Worm (Caenorhabditis elegans) whole organism, mixed stage, embryonic: ENCODE measurements around the gene B0361.4.

ENCODE experiments used
- bed-3 ChIP-seq: fragments of 200-800 bp; sonication (Bioruptor generic); optimal IDR thresholded peaks from 3 replicates; lab custom pipeline; 2018; ENCODE audit warnings: mild to moderate bottlenecking, missing genetic modification characterization, moderate library complexity, missing compliant biosample characterization
- elt-3 ChIP-seq: fragments of 150-350 bp; optimal IDR thresholded peaks from 2 replicates; lab custom pipeline; 2014; ENCODE audit warnings: missing biosample characterization, missing genetic modification characterization
- lin-13 ChIP-seq: fragments of 150-350 bp; optimal IDR thresholded peaks from 2 replicates; lab custom pipeline; 2014; ENCODE audit warnings: missing biosample characterization, missing genetic modification characterization
- lin-32 ChIP-seq: fragments of 200-800 bp; sonication (Bioruptor generic); optimal IDR thresholded peaks from 2 replicates; lab custom pipeline; 2018; ENCODE audit warnings: mild to moderate bottlenecking, missing genetic modification characterization, missing compliant biosample characterization
- lsy-2 ChIP-seq: fragments of 150-350 bp; optimal IDR thresholded peaks from 2 replicates; lab custom pipeline; 2014; ENCODE audit warnings: missing biosample characterization, missing genetic modification characterization
- mls-2 ChIP-seq: sonication (generic microtip); optimal IDR thresholded peaks from 2 replicates; lab custom pipeline; 2016; ENCODE audit warnings: mild to moderate bottlenecking, missing genetic modification characterization, moderate library complexity, missing compliant biosample characterization
- nhr-76 ChIP-seq: sonication (generic microtip); optimal IDR thresholded peaks from 2 replicates; lab custom pipeline; 2017; ENCODE audit warnings: missing biosample characterization, missing genetic modification characterization
- sem-2 ChIP-seq: fragments of 200-800 bp; sonication (Bioruptor generic); optimal IDR thresholded peaks from 2 replicates; lab custom pipeline; 2018; ENCODE audit warnings: mild to moderate bottlenecking, missing genetic modification characterization, missing compliant biosample characterization
- unc-120 ChIP-seq: sonication (generic microtip); optimal IDR thresholded peaks from 2 replicates; lab custom pipeline; 2017; ENCODE audit warnings: missing genetic modification characterization, missing compliant biosample characterization; ENCODE audit not compliant: poor library complexity, severe bottlenecking
- unc-39 ChIP-seq: fragments of 150-350 bp; optimal IDR thresholded peaks from 2 replicates; lab custom pipeline; 2014; ENCODE audit warnings: missing biosample characterization, missing genetic modification characterization
- unc-62 ChIP-seq: fragments of 150-350 bp; optimal IDR thresholded peaks from 2 replicates; lab custom pipeline; 2014; ENCODE audit warnings: missing biosample characterization, missing genetic modification reagents, missing genetic modification characterization
- ztf-11 ChIP-seq: fragments of 150-350 bp; optimal IDR thresholded peaks from 2 replicates; lab custom pipeline; 2014; ENCODE audit warnings: missing biosample characterization, missing genetic modification characterization

DNA sequence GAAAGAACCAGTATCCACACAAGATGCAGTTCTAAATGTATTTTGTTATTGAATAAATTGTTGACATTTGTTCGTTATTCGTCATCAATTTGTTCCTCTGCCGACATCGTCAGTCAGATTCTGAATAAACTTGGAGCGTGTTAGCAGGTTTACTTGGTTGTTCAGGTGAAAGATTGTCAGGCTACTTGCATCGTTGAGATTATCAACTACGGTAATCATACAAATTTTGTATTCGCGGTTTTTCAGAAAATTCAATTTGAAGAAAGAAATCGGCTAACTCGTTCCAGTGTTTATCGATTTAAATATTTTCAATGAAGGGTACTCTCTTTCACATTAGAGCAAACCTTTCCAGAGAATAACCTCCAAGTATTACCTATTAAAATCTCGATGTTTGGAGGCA is 49.1 kb upstream of the B0361.4 start, which contains the start of gene R151.2:
- TF ChIP-seq lin-13 (tag; lab: Kevin White, UChicago): no peak
- TF ChIP-seq mls-2 (tag; lab: Kevin White, UChicago): no peak
- TF ChIP-seq nhr-76 (tag; lab: Kevin White, UChicago): no peak
- no peak for TF ChIP-seq elt-3 (tag; lab: Kevin White, UChicago)
- TF ChIP-seq ztf-11 (tag; lab: Kevin White, UChicago): no peak
- TF ChIP-seq unc-62 (GFP tag; lab: Kevin White, UChicago): no peak
- TF ChIP-seq bed-3 (GFP tag; lab: Kevin White, UChicago): no peak
- no peak for TF ChIP-seq unc-39 (tag; lab: Kevin White, UChicago)
- no peak for TF ChIP-seq lin-32
- TF ChIP-seq lsy-2 (tag; lab: Kevin White, UChicago): no peak
- TF ChIP-seq unc-120 (tag; lab: Kevin White, UChicago): no peak
- TF ChIP-seq sem-2 (GFP tag; lab: Kevin White, UChicago): no peak
